Worm (Caenorhabditis elegans): ENCODE measurements around the gene C52A11.3.

DNA sequence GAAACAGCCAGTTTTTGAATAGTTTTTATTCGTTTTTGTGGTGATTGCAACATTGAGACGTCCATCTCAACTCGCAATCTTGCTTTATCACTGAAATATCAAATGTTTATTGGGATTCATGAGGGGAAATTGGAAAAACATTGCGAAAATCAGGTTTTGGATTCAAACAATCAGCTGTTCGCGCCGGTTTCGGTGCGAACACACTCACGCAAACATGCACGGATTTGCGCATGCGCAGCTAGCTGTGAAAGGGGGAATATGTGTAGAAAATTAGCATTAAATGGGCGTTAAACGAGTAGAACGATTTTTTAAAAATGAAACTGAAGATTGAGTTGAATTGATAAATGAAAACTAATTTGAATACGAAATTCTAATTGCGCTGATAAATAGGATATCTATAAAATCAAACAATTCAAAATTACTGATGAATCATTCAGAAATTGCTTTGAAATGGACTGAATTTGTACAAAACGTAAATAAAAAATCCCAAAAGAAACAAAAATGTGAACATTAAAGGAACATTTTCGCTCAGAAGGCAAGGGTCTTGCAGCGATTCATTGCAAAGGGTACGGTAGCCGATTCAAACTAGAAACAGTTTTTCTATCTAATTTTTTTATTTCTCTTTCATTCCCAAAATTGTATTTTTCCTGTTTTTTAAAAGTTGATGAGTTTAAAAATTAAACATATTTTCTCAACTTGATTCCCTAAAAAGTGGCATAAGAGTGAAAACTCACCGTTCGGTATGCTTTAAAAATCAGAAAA, 46.2 kb downstream of the C52A11.3 start, which contains the start of gene ect-2:
- TF ChIP-seq snpc-4 (tag; optimal IDR thresholded peaks at IDR 0.05), result no peak
- no peak for TF ChIP-seq zag-1 (tag; optimal IDR thresholded peaks at IDR 0.05)
- TF ChIP-seq nhr-42 (GFP tag; IDR thresholded peaks at IDR 0.05), result no peak
- no peak for TF ChIP-seq skn-1 (tag; optimal IDR thresholded peaks at IDR 0.05)
- TF ChIP-seq ctbp-1 (GFP tag; IDR thresholded peaks at IDR 0.05), result no peak
- TF ChIP-seq mes-2 (tag; optimal IDR thresholded peaks at IDR 0.05; ENCODE audit: poor library complexity, severe bottlenecking), result peak; percentile 44
- TF ChIP-seq unc-39 (tag; optimal IDR thresholded peaks at IDR 0.05), result no peak
- peak; percentile 86 for TF ChIP-seq dpl-1 (GFP tag; optimal IDR thresholded peaks at IDR 0.05)
- TF ChIP-seq lin-29 (GFP tag; IDR thresholded peaks at IDR 0.05), result no peak
- no peak for TF ChIP-seq mdl-1 (tag; optimal IDR thresholded peaks at IDR 0.05)
- TF ChIP-seq hlh-30 (tag; optimal IDR thresholded peaks at IDR 0.05; ENCODE audit: insufficient read depth), result no peak
- TF ChIP-seq egl-27 (tag; optimal IDR thresholded peaks at IDR 0.05), result no peak
